Worm (Caenorhabditis elegans) whole organism, L4 larva: ENCODE data around the gene nspc-17.
A peak's percentile ranks its signal among the peaks of the same experiment; 100 is the strongest.

Experiments
- F37D6.2 ChIP-seq: sonication (generic microtip); optimal IDR thresholded peaks from 2 replicates; lab custom pipeline; 2016; ENCODE audit warnings: mild to moderate bottlenecking, missing genetic modification characterization, missing compliant biosample characterization
- F44E2.7 ChIP-seq: fragments of 200-800 bp; sonication (Bioruptor generic); IDR thresholded peaks from 2 replicates; pipeline ENCODE4 v2.1.2; 2022; ENCODE audit warnings: missing genetic modification characterization, missing compliant biosample characterization
- T26A8.4 ChIP-seq: fragments of 200-800 bp; sonication (Bioruptor generic); IDR thresholded peaks from 2 replicates; pipeline ENCODE4 v1.3.6; 2022; ENCODE audit warnings: missing genetic modification characterization, missing compliant biosample characterization
- Y105C5A.15 ChIP-seq: fragments of 200-800 bp; sonication (Bioruptor generic); IDR thresholded peaks from 2 replicates; pipeline ENCODE4 v1.3.6; 2022; ENCODE audit warnings: missing genetic modification characterization, missing compliant biosample characterization
- Y48G9A.11 ChIP-seq: fragments of 200-800 bp; sonication (Bioruptor generic); IDR thresholded peaks from 2 replicates; pipeline ENCODE4 v1.3.6; 2022; ENCODE audit warnings: missing genetic modification reagents, missing genetic modification characterization, missing compliant biosample characterization
- aha-1 ChIP-seq: fragments of 150-350 bp; peaks from one replicate; lab custom pipeline; 2014; ENCODE audit warnings: missing biosample characterization, missing genetic modification characterization
- aly-2 ChIP-seq: sonication (generic microtip); optimal IDR thresholded peaks from 2 replicates; lab custom pipeline; 2018; ENCODE audit warnings: missing biosample characterization, missing genetic modification characterization
- attf-4 ChIP-seq: sonication (generic microtip); optimal IDR thresholded peaks from 3 replicates; lab custom pipeline; 2017; ENCODE audit warnings: missing biosample characterization, missing genetic modification characterization
- ceh-20 ChIP-seq: fragments of 200-800 bp; sonication (Bioruptor generic); IDR thresholded peaks from 2 replicates; pipeline ENCODE4 v1.3.6; 2022; ENCODE audit warnings: missing genetic modification reagents, missing genetic modification characterization, missing compliant biosample characterization
- ctbp-1 ChIP-seq: fragments of 200-800 bp; sonication (Bioruptor generic); IDR thresholded peaks from 2 replicates; pipeline ENCODE4 v1.3.6; 2022; ENCODE audit warnings: missing genetic modification reagents, missing genetic modification characterization, missing compliant biosample characterization
- daf-16 ChIP-seq, 3 experiments: sonication (generic microtip); optimal IDR thresholded peaks; 2 replicates each; lab custom pipeline; 2016 to 2017; ENCODE audit warnings: missing genetic modification characterization in 3 of 3, missing genetic modification reagents in 3 of 3, mild to moderate bottlenecking in 2 of 3, missing compliant biosample characterization in 2 of 3, missing biosample characterization in 1 of 3, moderate library complexity in 1 of 3
- dmd-6 ChIP-seq: fragments of 200-800 bp; sonication (Bioruptor generic); IDR thresholded peaks from 2 replicates; pipeline ENCODE4 v1.3.6; 2022; ENCODE audit warnings: missing genetic modification reagents, missing genetic modification characterization, missing compliant biosample characterization
- dmd-9 ChIP-seq: fragments of 200-800 bp; sonication (Bioruptor generic); IDR thresholded peaks from 2 replicates; pipeline ENCODE4 v1.3.6; 2022; ENCODE audit warnings: missing genetic modification reagents, missing genetic modification characterization, missing compliant biosample characterization
- dpl-1 ChIP-seq: fragments of 150-350 bp; optimal IDR thresholded peaks from 2 replicates; lab custom pipeline; 2014; ENCODE audit warnings: missing biosample characterization, missing genetic modification reagents, missing genetic modification characterization
- dve-1 ChIP-seq: sonication (generic microtip); optimal IDR thresholded peaks from 2 replicates; lab custom pipeline; 2017; ENCODE audit warnings: antibody characterized with exemption, mild to moderate bottlenecking, missing genetic modification characterization, missing compliant biosample characterization; ENCODE audit not compliant: insufficient read depth
- egl-43 ChIP-seq: fragments of 200-800 bp; sonication (Bioruptor generic); IDR thresholded peaks from 2 replicates; pipeline ENCODE4 v1.3.6; 2022; ENCODE audit warnings: missing genetic modification reagents, missing genetic modification characterization, missing compliant biosample characterization
- fkh-10 ChIP-seq: fragments of 150-350 bp; optimal IDR thresholded peaks from 2 replicates; lab custom pipeline; 2014; ENCODE audit warnings: missing biosample characterization, missing genetic modification reagents, missing genetic modification characterization
- fos-1 ChIP-seq: fragments of 150-350 bp; optimal IDR thresholded peaks from 2 replicates; lab custom pipeline; 2014; ENCODE audit warnings: missing biosample characterization, missing genetic modification characterization
- hif-1 ChIP-seq, 2 experiments: sonication (generic microtip); optimal IDR thresholded peaks; 2 replicates each; lab custom pipeline; 2016 to 2017; ENCODE audit warnings: missing compliant biosample characterization in 2 of 2, missing genetic modification characterization in 2 of 2, missing genetic modification reagents in 2 of 2, missing genotype in 2 of 2, mild to moderate bottlenecking in 1 of 2
- hlh-11 ChIP-seq: fragments of 200-800 bp; sonication (Bioruptor generic); optimal IDR thresholded peaks from 2 replicates; lab custom pipeline; 2018; ENCODE audit warnings: mild to moderate bottlenecking, missing genetic modification characterization, missing compliant biosample characterization
- lin-13 ChIP-seq: fragments of 150-350 bp; optimal IDR thresholded peaks from 2 replicates; lab custom pipeline; 2014; ENCODE audit warnings: missing biosample characterization, missing genetic modification reagents, missing genetic modification characterization
- lin-15B ChIP-seq: fragments of 150-350 bp; sonication (generic microtip); optimal IDR thresholded peaks from 3 replicates; lab custom pipeline; 2014; ENCODE audit warnings: missing biosample characterization, missing genetic modification characterization
- lin-39 ChIP-seq: fragments of 150-350 bp; optimal IDR thresholded peaks from 2 replicates; lab custom pipeline; 2014; ENCODE audit warnings: missing biosample characterization, missing genetic modification reagents, missing genetic modification characterization
- lsy-2 ChIP-seq, 2 experiments: fragments of 150-350 bp in 1 of 2; sonication (generic microtip) in 1 of 2; optimal IDR thresholded peaks; 2 replicates each; lab custom pipeline; 2014 to 2017; ENCODE audit warnings: missing biosample characterization in 2 of 2, missing genetic modification characterization in 2 of 2
- mdl-1 ChIP-seq, 2 experiments: fragments of 150-350 bp in 1 of 2; sonication (generic microtip) in 1 of 2; optimal IDR thresholded peaks; 2 replicates each; lab custom pipeline; 2014 to 2017; ENCODE audit warnings: missing biosample characterization in 2 of 2, missing genetic modification characterization in 2 of 2
- mdt-29 ChIP-seq: fragments of 200-800 bp; sonication (Bioruptor generic); IDR thresholded peaks from 2 replicates; pipeline ENCODE4 v1.3.6; 2022; ENCODE audit warnings: missing genetic modification reagents, missing genetic modification characterization, missing compliant biosample characterization
- mep-1 ChIP-seq: fragments of 150-350 bp; sonication (generic microtip); optimal IDR thresholded peaks from 3 replicates; lab custom pipeline; 2014; ENCODE audit warnings: missing biosample characterization, missing genetic modification characterization
- mes-2 ChIP-seq: sonication (generic microtip); optimal IDR thresholded peaks from 2 replicates; lab custom pipeline; 2016; ENCODE audit warnings: missing genotype, mild to moderate bottlenecking, missing genetic modification characterization, missing compliant biosample characterization; ENCODE audit not compliant: poor library complexity, severe bottlenecking
- mxl-2 ChIP-seq: fragments of 200-800 bp; sonication (Bioruptor generic); conservative IDR thresholded peaks from 2 replicates; pipeline ENCODE4 v1.3.6; 2022; ENCODE audit warnings: missing genetic modification reagents, missing genetic modification characterization, missing compliant biosample characterization
- nhr-28 ChIP-seq: fragments of 150-350 bp; optimal IDR thresholded peaks from 2 replicates; lab custom pipeline; 2014; ENCODE audit warnings: missing biosample characterization, missing genetic modification characterization
- nhr-48 ChIP-seq: sonication (generic microtip); optimal IDR thresholded peaks from 2 replicates; lab custom pipeline; 2016; ENCODE audit warnings: mild to moderate bottlenecking, missing genetic modification characterization, missing compliant biosample characterization
- nhr-6 ChIP-seq: fragments of 150-350 bp; optimal IDR thresholded peaks from 2 replicates; lab custom pipeline; 2014; ENCODE audit warnings: missing biosample characterization, missing genetic modification characterization
- pha-4 ChIP-seq, 2 experiments: fragments of 150-350 bp in 1 of 2; fragments of 200-800 bp in 1 of 2; sonication (Bioruptor generic) in 1 of 2; IDR thresholded peaks in 1 of 2; optimal IDR thresholded peaks in 1 of 2; 2 replicates each; pipeline versions ENCODE4 v1.3.6 to Lab custom; 2014 to 2022; ENCODE audit warnings: missing genetic modification characterization in 2 of 2, missing genetic modification reagents in 2 of 2, missing biosample characterization in 1 of 2, missing compliant biosample characterization in 1 of 2
- rbr-2 ChIP-seq: sonication (generic microtip); optimal IDR thresholded peaks from 2 replicates; lab custom pipeline; 2016; ENCODE audit warnings: missing genotype, missing genetic modification characterization, missing compliant biosample characterization
- saeg-2 ChIP-seq: fragments of 200-800 bp; sonication (Bioruptor generic); IDR thresholded peaks from 2 replicates; pipeline ENCODE4 v1.3.6; 2022; ENCODE audit warnings: missing genetic modification reagents, missing genetic modification characterization, missing compliant biosample characterization
- sdz-12 ChIP-seq: fragments of 200-800 bp; sonication (Bioruptor generic); optimal IDR thresholded peaks from 2 replicates; lab custom pipeline; 2018; ENCODE audit warnings: mild to moderate bottlenecking, missing genetic modification characterization, missing compliant biosample characterization
- set-16 ChIP-seq: fragments of 200-800 bp; sonication (Bioruptor generic); IDR thresholded peaks from 2 replicates; pipeline ENCODE4 v1.3.6; 2022; ENCODE audit warnings: missing genetic modification reagents, missing genetic modification characterization, missing compliant biosample characterization
- skn-1 ChIP-seq: fragments of 150-350 bp; optimal IDR thresholded peaks from 2 replicates; lab custom pipeline; 2014; ENCODE audit warnings: missing biosample characterization, missing genetic modification characterization
- snpc-4 ChIP-seq: fragments of 150-350 bp; optimal IDR thresholded peaks from 2 replicates; lab custom pipeline; 2014; ENCODE audit warnings: missing biosample characterization, missing genetic modification characterization
- tra-1 ChIP-seq: fragments of 200-800 bp; sonication (Bioruptor generic); IDR thresholded peaks from 2 replicates; pipeline ENCODE4 v1.3.6; 2022; ENCODE audit warnings: missing genetic modification reagents, missing genetic modification characterization, missing compliant biosample characterization
- unc-130 ChIP-seq: sonication (generic microtip); optimal IDR thresholded peaks from 2 replicates; lab custom pipeline; 2016; ENCODE audit warnings: missing genetic modification reagents, missing genetic modification characterization, missing compliant biosample characterization
- unc-62 ChIP-seq, 3 experiments: fragments of 150-350 bp in 1 of 3; sonication (generic microtip); optimal IDR thresholded peaks in 2 of 3; peaks in 1 of 3; 1 replicate in 1 of 3; 2 replicates in 2 of 3; lab custom pipeline; 2014 to 2017; ENCODE audit warnings: missing biosample characterization in 3 of 3, missing genetic modification characterization in 3 of 3, missing genetic modification reagents in 3 of 3, missing genotype in 1 of 3
- ztf-7 ChIP-seq: fragments of 150-350 bp; optimal IDR thresholded peaks from 2 replicates; lab custom pipeline; 2014; ENCODE audit warnings: missing biosample characterization, missing genetic modification characterization

The nspc-17 gene

ce11 chrX:14563818-14564217 lies 38.8 kb upstream of the nspc-17 start:
- TF ChIP-seq hlh-11 (peak; percentile 4), mdt-29 (GFP tag; lab: Robert Waterston, UW) (no peak), aha-1 (tag; lab: Kevin White, UChicago) (peak; percentile 82), set-16 (GFP tag; lab: Robert Waterston, UW) (no peak), nhr-28 (tag; lab: Kevin White, UChicago) (peak; percentile 51), dmd-9 (no peak), ztf-7 (tag; lab: Kevin White, UChicago) (no peak), daf-16 (GFP tag; optimal IDR thresholded peaks at IDR 0.05; lab: Kevin White, UChicago) (peak in 1 of 2 experiments; percentile 18), daf-16 (tag; optimal IDR thresholded peaks at IDR 0.05; lab: Kevin White, UChicago) (peak; percentile 4), dmd-6 (GFP tag; lab: Robert Waterston, UW) (peak; percentile 36), sdz-12 (GFP tag; lab: Kevin White, UChicago) (no peak), unc-62 (GFP tag; optimal IDR thresholded peaks at IDR 0.05 in 1 of 2; lab: Kevin White, UChicago) (peak in 1 of 2 experiments; percentile 90), unc-62 (tag; optimal IDR thresholded peaks at IDR 0.05; lab: Kevin White, UChicago) (no peak), ctbp-1 (GFP tag; lab: Robert Waterston, UW) (no peak), aly-2 (tag; lab: Kevin White, UChicago) (no peak), lin-39 (tag; lab: Kevin White, UChicago) (no peak), lin-15B (tag; lab: Kevin White, UChicago) (no peak), tra-1 (GFP tag; lab: Robert Waterston, UW) (0 out of 2 replicates have a peak, but pooled peaks have one; percentile 16), mes-2 (tag; lab: Kevin White, UChicago) (no peak)
- TF ChIP-seq, all 104 proteins: peak for 7

ce11 chrX:14562286-14563086 lies 37.5 kb upstream of the nspc-17 start:
- no peak for TF ChIP-seq unc-130 (GFP tag; lab: Kevin White, UChicago)
- 0 out of 2 replicates have a peak, but pooled peaks have one; percentile 52 for TF ChIP-seq tra-1 (GFP tag; lab: Robert Waterston, UW)
- peak; percentile 98 for TF ChIP-seq aha-1 (tag; lab: Kevin White, UChicago)
- TF ChIP-seq mes-2 (tag; lab: Kevin White, UChicago), result peak; percentile 7
- peak; percentile 66; the same call in 1 of the 2 replicates for TF ChIP-seq egl-43 (GFP tag; lab: Robert Waterston, UW)
- no peak for TF ChIP-seq lin-39 (tag; lab: Kevin White, UChicago)
- TF ChIP-seq ctbp-1 (GFP tag; lab: Robert Waterston, UW), result peak; percentile 89
- no peak for TF ChIP-seq snpc-4 (tag; lab: Kevin White, UChicago)
- peak in 1 of 2 experiments; percentile 23 for TF ChIP-seq unc-62 (GFP tag; optimal IDR thresholded peaks at IDR 0.05 in 1 of 2; lab: Kevin White, UChicago)
- TF ChIP-seq unc-62 (tag; optimal IDR thresholded peaks at IDR 0.05; lab: Kevin White, UChicago), result no peak
- peak; percentile 7 for TF ChIP-seq nhr-6
- no peak for TF ChIP-seq F44E2.7 (GFP tag; lab: Robert Waterston, UW)
- TF ChIP-seq Y48G9A.11 (GFP tag; lab: Robert Waterston, UW), result no peak
- peak; percentile 34; the same call in 1 of the 2 replicates for TF ChIP-seq pha-4 (GFP tag; IDR thresholded peaks at IDR 0.05; lab: Robert Waterston, UW)
- no peak for TF ChIP-seq pha-4 (tag; optimal IDR thresholded peaks at IDR 0.05; lab: Kevin White, UChicago)
- peak; percentile 43; the same call in 1 of the 2 replicates for TF ChIP-seq ceh-20 (GFP tag; lab: Robert Waterston, UW)
- no peak for TF ChIP-seq T26A8.4 (GFP tag; lab: Robert Waterston, UW)
- TF ChIP-seq mep-1, result peak; percentile 25
- peak; percentile 82 for TF ChIP-seq dmd-6 (GFP tag; lab: Robert Waterston, UW)
- no peak for TF ChIP-seq rbr-2 (tag; lab: Kevin White, UChicago)
- peak; percentile 90 for TF ChIP-seq nhr-48
- TF ChIP-seq dve-1 (tag; lab: Kevin White, UChicago), result peak; percentile 54
- peak in 1 of 2 experiments; percentile 77 for TF ChIP-seq lsy-2 (tag; optimal IDR thresholded peaks at IDR 0.05; lab: Kevin White, UChicago)
- no peak for TF ChIP-seq Y105C5A.15
- TF ChIP-seq daf-16 (GFP tag; optimal IDR thresholded peaks at IDR 0.05; lab: Kevin White, UChicago), result peak in 1 of 2 experiments; percentile 36
- TF ChIP-seq daf-16 (tag; optimal IDR thresholded peaks at IDR 0.05; lab: Kevin White, UChicago), result peak; percentile 28
- peak; percentile 77 for TF ChIP-seq F37D6.2
- TF ChIP-seq attf-4 (tag; lab: Kevin White, UChicago), result no peak
- peak in 1 of 2 experiments; percentile 82 for TF ChIP-seq hif-1 (tag; optimal IDR thresholded peaks at IDR 0.05; lab: Kevin White, UChicago)
- peak; percentile 36; the same call in 1 of the 2 replicates for TF ChIP-seq mxl-2
- TF ChIP-seq nhr-28 (tag; lab: Kevin White, UChicago), result peak; percentile 91
- no peak for TF ChIP-seq dpl-1 (GFP tag; lab: Kevin White, UChicago)
- TF ChIP-seq lin-13 (GFP tag; lab: Kevin White, UChicago), result peak; percentile 58
- no peak for TF ChIP-seq fos-1 (tag; lab: Kevin White, UChicago)
- TF ChIP-seq mdl-1 (tag; optimal IDR thresholded peaks at IDR 0.05; lab: Kevin White, UChicago), result peak in 1 of 2 experiments; percentile 30
- no peak for TF ChIP-seq skn-1 (tag; lab: Kevin White, UChicago)
- TF ChIP-seq fkh-10 (GFP tag; lab: Kevin White, UChicago), result peak; percentile 9
- 0 out of 2 replicates have a peak, but pooled peaks have one; percentile 31 for TF ChIP-seq saeg-2
